Fruit fly (Drosophila melanogaster): ENCODE data around the gene CG5376.

- TF ChIP-seq Sin3A (optimal IDR thresholded peaks at IDR 0.05) (no peak), psq (optimal IDR thresholded peaks at IDR 0.05) (no peak), insv (optimal IDR thresholded peaks at IDR 0.05) (no peak), h (optimal IDR thresholded peaks at IDR 0.05) (no peak)
Observed at dm6 chr3R:22468829-22469487, 19.8 kb downstream of the CG5376 start.

Data from Kc167 (cell line).